Fruit fly (Drosophila melanogaster): ENCODE results near the gene CG15021.

CG15021 gene

dm6 chr3L:4413800-4414446 is 22.6 kb upstream of the CG15021 start (continued):
- TF ChIP-seq mam (GFP tag; optimal IDR thresholded peaks at IDR 0.05) (peak; percentile 14), tup (GFP tag; optimal IDR thresholded peaks at IDR 0.05) (no peak), jing (GFP tag; optimal IDR thresholded peaks at IDR 0.05) (no peak), dati (GFP tag; IDR thresholded peaks at IDR 0.05) (no peak), CG18011 (GFP tag; optimal IDR thresholded peaks at IDR 0.05) (no peak), tio (GFP tag; optimal IDR thresholded peaks at IDR 0.05) (no peak), Doc3 (GFP tag; IDR thresholded peaks at IDR 0.05; ENCODE audit: partially characterized antibody) (no peak), caup (GFP tag; optimal IDR thresholded peaks at IDR 0.05; ENCODE audit: severe bottlenecking) (no peak), Lpt (GFP tag; optimal IDR thresholded peaks at IDR 0.05) (no peak), CG6254 (GFP tag; optimal IDR thresholded peaks at IDR 0.05) (no peak), repo (GFP tag; optimal IDR thresholded peaks at IDR 0.05) (no peak), Lim3 (GFP tag; IDR thresholded peaks at IDR 0.05) (no peak), lov (optimal IDR thresholded peaks at IDR 0.05) (no peak), lov (GFP tag; IDR thresholded peaks at IDR 0.05) (peak; percentile 10; the same call in 1 of the 3 replicates), CG16815 (GFP tag; optimal IDR thresholded peaks at IDR 0.05) (no peak), CG11085 (GFP tag; IDR thresholded peaks at IDR 0.05) (no peak), jumu (GFP tag; optimal IDR thresholded peaks at IDR 0.05) (no peak), CG6175 (GFP tag; IDR thresholded peaks at IDR 0.05) (0 out of 3 replicates have a peak, but pooled peaks have one; percentile 46), esg (GFP tag; conservative IDR thresholded peaks at IDR 0.05) (no peak), Drgx (GFP tag; IDR thresholded peaks at IDR 0.05) (peak; percentile 56), Atf-2 (GFP tag; optimal IDR thresholded peaks at IDR 0.05) (no peak), B-H1 (GFP tag; IDR thresholded peaks at IDR 0.05) (no peak), CG18599 (GFP tag; optimal IDR thresholded peaks at IDR 0.05) (no peak), inv (GFP tag; IDR thresholded peaks at IDR 0.05; ENCODE audit: partially characterized antibody) (no peak), Xrp1 (GFP tag; IDR thresholded peaks at IDR 0.05) (no peak), CG3065 (GFP tag; optimal IDR thresholded peaks at IDR 0.05) (no peak), dan (GFP tag; IDR thresholded peaks at IDR 0.05) (no peak), schlank (tag; optimal IDR thresholded peaks at IDR 0.05) (peak; percentile 10), sc (optimal IDR thresholded peaks at IDR 0.05) (no peak), sc (GFP tag; optimal IDR thresholded peaks at IDR 0.05) (no peak), CG31224 (GFP tag; IDR thresholded peaks at IDR 0.05) (no peak), sd (tag; optimal IDR thresholded peaks at IDR 0.05) (peak; percentile 69), sens (GFP tag) (peak; percentile 83), CG11504 (tag; optimal IDR thresholded peaks at IDR 0.05) (no peak), lola (GFP tag; optimal IDR thresholded peaks at IDR 0.05) (no peak), Mes4 (GFP tag; optimal IDR thresholded peaks at IDR 0.05) (no peak), Taf1 (GFP tag; IDR thresholded peaks at IDR 0.05) (no peak), ken (GFP tag; IDR thresholded peaks at IDR 0.05) (no peak), CG30431 (GFP tag; optimal IDR thresholded peaks at IDR 0.05) (no peak), Dp (GFP tag; optimal IDR thresholded peaks at IDR 0.05) (no peak), Awh (GFP tag; IDR thresholded peaks at IDR 0.05) (no peak), CG9876 (GFP tag; optimal IDR thresholded peaks at IDR 0.05) (no peak), tll (GFP tag; optimal IDR thresholded peaks at IDR 0.05) (no peak), NFAT (GFP tag; IDR thresholded peaks at IDR 0.05) (peak; percentile 82), gfzf (GFP tag; optimal IDR thresholded peaks at IDR 0.05) (no peak), dmrt99B (tag; optimal IDR thresholded peaks at IDR 0.05) (no peak), stwl (tag; optimal IDR thresholded peaks at IDR 0.05) (no peak), zfh2 (GFP tag; optimal IDR thresholded peaks at IDR 0.05) (no peak), CG8944 (GFP tag; optimal IDR thresholded peaks at IDR 0.05) (no peak), CG13123 (GFP tag; optimal IDR thresholded peaks at IDR 0.05) (no peak), org-1 (GFP tag; optimal IDR thresholded peaks at IDR 0.05) (no peak)
